Fruit fly (Drosophila melanogaster): Measurements from ENCODE around the gene CG34375.

DNA sequence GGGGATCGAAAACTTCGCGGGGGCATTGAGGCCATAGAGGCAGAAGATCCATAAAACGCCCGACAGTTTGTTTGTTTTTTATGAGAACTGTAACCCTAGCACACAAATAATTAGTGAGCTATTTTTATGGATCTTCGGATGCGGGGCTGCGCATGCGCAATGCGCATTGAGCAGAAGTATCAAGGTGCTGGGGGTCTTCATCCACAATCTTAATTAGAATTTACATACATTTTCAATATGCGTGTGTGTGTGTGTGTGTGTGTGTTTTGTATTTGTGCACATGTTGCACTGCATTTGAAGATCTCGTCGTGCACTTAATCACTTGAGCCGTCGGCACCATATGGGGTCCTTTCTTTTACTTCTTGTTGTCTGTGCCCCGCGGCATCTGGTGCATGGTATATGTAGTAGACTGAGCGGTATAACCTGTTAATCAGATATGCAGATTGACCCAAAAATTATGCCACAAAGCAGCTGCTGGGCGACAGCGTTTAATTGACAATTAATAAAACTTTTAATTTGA, 32.4 kb upstream of the CG34375 start:
- no peak for TF ChIP-seq CG6276 (GFP tag; optimal IDR thresholded peaks at IDR 0.05)
- no peak for TF ChIP-seq OdsH (GFP tag; optimal IDR thresholded peaks at IDR 0.05)
- no peak for TF ChIP-seq Lpt (GFP tag; optimal IDR thresholded peaks at IDR 0.05)

All from whole organism, prepupa.